Fruit fly (Drosophila melanogaster) whole organism, embryonic: ENCODE data around the gene Ttc19.

ENCODE experiments used
- Atf3 ChIP-seq: fragments of 200-800 bp; sonication (Bioruptor generic); optimal IDR thresholded peaks from 3 replicates; lab custom pipeline; 2016; ENCODE audit warnings: missing biosample characterization, missing genetic modification characterization
- CG10321 ChIP-seq: fragments of 200-800 bp; sonication (Bioruptor generic); IDR thresholded peaks from 2 replicates; pipeline ENCODE4 v1.3.6; 2022; ENCODE audit warnings: missing biosample characterization, missing genetic modification characterization
- CG10366 ChIP-seq: fragments of 200-800 bp; sonication (Bioruptor generic); IDR thresholded peaks from 2 replicates; pipeline ENCODE4 v1.3.6; 2022; ENCODE audit warnings: missing biosample characterization, missing genetic modification characterization
- CG10654 ChIP-seq: fragments of 200-800 bp; sonication (Bioruptor generic); optimal IDR thresholded peaks from 2 replicates; lab custom pipeline; 2016; ENCODE audit warnings: missing biosample characterization, missing genetic modification characterization
- CG11085 ChIP-seq: fragments of 200-800 bp; sonication (Bioruptor generic); IDR thresholded peaks from 2 replicates; pipeline ENCODE4 v1.3.6; 2022; ENCODE audit warnings: missing biosample characterization, missing genetic modification characterization
- CG12219 ChIP-seq: fragments of 200-800 bp; sonication (Bioruptor generic); optimal IDR thresholded peaks from 3 replicates; lab custom pipeline; 2018; ENCODE audit warnings: missing biosample characterization, mild to moderate bottlenecking, missing genetic modification characterization
- CG12744 ChIP-seq: fragments of 200-800 bp; sonication (Bioruptor generic); optimal IDR thresholded peaks from 2 replicates; lab custom pipeline; 2016; ENCODE audit warnings: missing biosample characterization, missing genetic modification characterization
- CG12769 ChIP-seq: fragments of 200-800 bp; sonication (Bioruptor generic); optimal IDR thresholded peaks from 2 replicates; lab custom pipeline; 2019; ENCODE audit warnings: missing biosample characterization, mild to moderate bottlenecking, missing genetic modification characterization, moderate library complexity
- CG13287 ChIP-seq: fragments of 200-800 bp; sonication (Bioruptor generic); IDR thresholded peaks from 2 replicates; pipeline ENCODE4 v1.3.6; 2022; ENCODE audit warnings: missing biosample characterization, missing genetic modification characterization; ENCODE audit not compliant: partially characterized antibody
- CG14965 ChIP-seq: fragments of 200-800 bp; sonication (Bioruptor generic); optimal IDR thresholded peaks from 2 replicates; lab custom pipeline; 2016; ENCODE audit warnings: missing biosample characterization, missing genetic modification characterization, borderline replicate concordance
- CG15479 ChIP-seq: fragments of 200-800 bp; sonication (Bioruptor generic); optimal IDR thresholded peaks from 3 replicates; lab custom pipeline; 2019; ENCODE audit warnings: missing biosample characterization, mild to moderate bottlenecking, missing genetic modification characterization, moderate library complexity
- CG16813 ChIP-seq: fragments of 200-800 bp; sonication (Bioruptor generic); IDR thresholded peaks from 3 replicates; pipeline ENCODE4 v1.3.6; 2022; ENCODE audit warnings: missing biosample characterization, missing genetic modification characterization; ENCODE audit not compliant: partially characterized antibody
- CG2875 ChIP-seq: fragments of 200-800 bp; sonication (Bioruptor generic); optimal IDR thresholded peaks from 2 replicates; lab custom pipeline; 2017; ENCODE audit warnings: missing biosample characterization, mild to moderate bottlenecking, missing genetic modification characterization, missing genetic modification reagents
- CG30020 ChIP-seq: fragments of 200-800 bp; optimal IDR thresholded peaks from 2 replicates; lab custom pipeline; 2019; ENCODE audit warnings: missing biosample characterization, mild to moderate bottlenecking, missing genetic modification characterization, moderate library complexity
- CG31365 ChIP-seq: fragments of 200-800 bp; sonication (Bioruptor generic); optimal IDR thresholded peaks from 2 replicates; lab custom pipeline; 2018; ENCODE audit warnings: missing biosample characterization, mild to moderate bottlenecking, missing genetic modification characterization
- CG32532 ChIP-seq: fragments of 200-800 bp; sonication (Bioruptor generic); IDR thresholded peaks from 2 replicates; pipeline ENCODE4 v1.3.6; 2022; ENCODE audit warnings: missing biosample characterization, missing genetic modification characterization
- CG4328 ChIP-seq: fragments of 200-800 bp; sonication (Bioruptor generic); optimal IDR thresholded peaks from 3 replicates; lab custom pipeline; 2017; ENCODE audit warnings: missing biosample characterization, missing genetic modification reagents, missing genetic modification characterization
- CG4617 ChIP-seq: fragments of 200-800 bp; sonication (Bioruptor generic); optimal IDR thresholded peaks from 3 replicates; lab custom pipeline; 2016; ENCODE audit warnings: missing biosample characterization, missing genetic modification characterization, borderline replicate concordance
- CG5180 ChIP-seq: fragments of 200-800 bp; sonication (Bioruptor generic); optimal IDR thresholded peaks from 3 replicates; lab custom pipeline; 2017; ENCODE audit warnings: missing biosample characterization, missing genetic modification characterization, mild to moderate bottlenecking, moderate library complexity, missing genetic modification reagents
- CG6175 ChIP-seq: fragments of 200-800 bp; sonication (Bioruptor generic); IDR thresholded peaks from 3 replicates; pipeline ENCODE4 v1.3.6; 2022; ENCODE audit warnings: missing biosample characterization, missing genetic modification characterization
- CG6683 ChIP-seq: fragments of 200-800 bp; sonication (Bioruptor generic); optimal IDR thresholded peaks from 2 replicates; lab custom pipeline; 2017; ENCODE audit warnings: missing biosample characterization, mild to moderate bottlenecking, missing genetic modification characterization, missing genetic modification reagents
- CG6813 ChIP-seq: fragments of 200-800 bp; sonication (Bioruptor generic); optimal IDR thresholded peaks from 2 replicates; lab custom pipeline; 2017; ENCODE audit warnings: missing biosample characterization, missing genetic modification characterization, mild to moderate bottlenecking, moderate library complexity, missing genetic modification reagents
- CG6854 ChIP-seq: fragments of 200-800 bp; sonication (Bioruptor generic); optimal IDR thresholded peaks from 3 replicates; lab custom pipeline; 2017; ENCODE audit warnings: missing biosample characterization, mild to moderate bottlenecking, missing genetic modification characterization
- CG8478 ChIP-seq: fragments of >200 bp; optimal IDR thresholded peaks from 2 replicates; lab custom pipeline; 2018
- CG9797 ChIP-seq: fragments of 200-800 bp; sonication (Bioruptor generic); optimal IDR thresholded peaks from 3 replicates; lab custom pipeline; 2018; ENCODE audit warnings: missing biosample characterization, mild to moderate bottlenecking, missing genetic modification characterization
- CG9876 ChIP-seq: fragments of 200-800 bp; sonication (Bioruptor generic); optimal IDR thresholded peaks from 2 replicates; lab custom pipeline; 2016; ENCODE audit warnings: missing biosample characterization, missing genetic modification characterization
- CG9932 ChIP-seq: fragments of 200-800 bp; sonication (Bioruptor generic); IDR thresholded peaks from 2 replicates; pipeline ENCODE4 v1.3.6; 2022; ENCODE audit warnings: missing biosample characterization, missing genetic modification characterization
- Chrac-16 ChIP-seq: fragments of 200-800 bp; sonication (Bioruptor generic); optimal IDR thresholded peaks from 3 replicates; lab custom pipeline; 2016; ENCODE audit warnings: missing biosample characterization, missing genetic modification characterization
- ERR ChIP-seq: fragments of 200-800 bp; sonication (Bioruptor generic); optimal IDR thresholded peaks from 2 replicates; lab custom pipeline; 2016; ENCODE audit warnings: missing biosample characterization, missing genetic modification characterization
- Fer1 ChIP-seq: fragments of 200-800 bp; sonication (Bioruptor generic); optimal IDR thresholded peaks from 2 replicates; lab custom pipeline; 2017; ENCODE audit warnings: missing biosample characterization, mild to moderate bottlenecking, missing genetic modification characterization
- Fer2 ChIP-seq: fragments of 200-800 bp; sonication (Bioruptor generic); optimal IDR thresholded peaks from 2 replicates; lab custom pipeline; 2018; ENCODE audit warnings: missing biosample characterization, mild to moderate bottlenecking, missing genetic modification characterization, moderate library complexity
- Hey ChIP-seq: fragments of 200-800 bp; sonication (Bioruptor generic); optimal IDR thresholded peaks from 3 replicates; lab custom pipeline; 2018; ENCODE audit warnings: missing biosample characterization, mild to moderate bottlenecking, missing genetic modification characterization
- ara ChIP-seq: fragments of 200-800 bp; sonication (Bioruptor generic); IDR thresholded peaks from 2 replicates; pipeline ENCODE4 v1.3.6; 2022; ENCODE audit warnings: missing biosample characterization, missing genetic modification characterization
- btn ChIP-seq: fragments of 200-800 bp; sonication (Bioruptor generic); optimal IDR thresholded peaks from 2 replicates; lab custom pipeline; 2016; ENCODE audit warnings: missing biosample characterization, missing genetic modification characterization
- dpn ChIP-seq, 2 experiments: fragments of 200-800 bp; sonication (Bioruptor generic); optimal IDR thresholded peaks; 3 replicates each; lab custom pipeline; 2016; ENCODE audit warnings: missing biosample characterization in 2 of 2, missing genetic modification characterization in 2 of 2
- dysf ChIP-seq: fragments of 200-800 bp; sonication (Bioruptor generic); IDR thresholded peaks from 3 replicates; pipeline ENCODE4 v1.3.6; 2022; ENCODE audit warnings: missing biosample characterization, missing genetic modification characterization
- esg ChIP-seq: fragments of 200-800 bp; sonication (Bioruptor generic); conservative IDR thresholded peaks from 2 replicates; pipeline ENCODE4 v1.3.6; 2022; ENCODE audit warnings: missing biosample characterization, missing genetic modification characterization
- grau ChIP-seq: fragments of 200-800 bp; optimal IDR thresholded peaks from 3 replicates; lab custom pipeline; 2019; ENCODE audit warnings: missing biosample characterization, mild to moderate bottlenecking, missing genetic modification characterization, moderate library complexity
- hb ChIP-seq: fragments of 200-800 bp; sonication (Bioruptor generic); IDR thresholded peaks from 3 replicates; pipeline ENCODE4 v1.3.6; 2022; ENCODE audit warnings: missing biosample characterization, missing genetic modification characterization; ENCODE audit not compliant: partially characterized antibody
- hkb ChIP-seq, 2 experiments: fragments of 200-800 bp in 1 of 2; fragments of >200 bp in 1 of 2; sonication (Bioruptor generic) in 1 of 2; IDR thresholded peaks in 1 of 2; optimal IDR thresholded peaks in 1 of 2; 2 replicates each; pipeline versions ENCODE4 v1.3.6 to Lab custom; 2017 to 2022; ENCODE audit warnings: missing biosample characterization in 1 of 2, missing genetic modification characterization in 1 of 2
- nerfin-1 ChIP-seq: fragments of 200-800 bp; sonication (Bioruptor generic); optimal IDR thresholded peaks from 3 replicates; lab custom pipeline; 2019; ENCODE audit warnings: missing biosample characterization, mild to moderate bottlenecking, missing genetic modification characterization, moderate library complexity
- nerfin-2 ChIP-seq: fragments of 200-800 bp; sonication (Bioruptor generic); IDR thresholded peaks from 2 replicates; pipeline ENCODE4 v1.3.6; 2022; ENCODE audit warnings: missing biosample characterization, missing genetic modification characterization; ENCODE audit not compliant: partially characterized antibody
- oc ChIP-seq: fragments of 200-800 bp; sonication (Bioruptor generic); optimal IDR thresholded peaks from 2 replicates; lab custom pipeline; 2018; ENCODE audit warnings: missing biosample characterization, mild to moderate bottlenecking, missing genetic modification characterization, moderate library complexity
- odd ChIP-seq: fragments of 200-800 bp; sonication (Bioruptor generic); optimal IDR thresholded peaks from 2 replicates; lab custom pipeline; 2017; ENCODE audit warnings: missing biosample characterization, mild to moderate bottlenecking, missing genetic modification characterization
- pan ChIP-seq, 4 experiments: fragments of >200 bp in 3 of 4; fragments of 200-800 bp in 1 of 4; sonication (Bioruptor generic) in 1 of 4; optimal IDR thresholded peaks in 3 of 4; IDR thresholded peaks in 1 of 4; 2 replicates each; pipeline versions ENCODE4 v1.3.6 to Lab custom; 2017 to 2022; ENCODE audit warnings: missing biosample characterization in 2 of 4, missing genetic modification characterization in 2 of 4, mixed read lengths in 1 of 4
- sens ChIP-seq: fragments of 200-800 bp; sonication (Bioruptor generic); peaks from one replicate; lab custom pipeline; 2016; ENCODE audit warnings: missing biosample characterization, missing genetic modification characterization
- tup ChIP-seq: fragments of 200-800 bp; sonication (Bioruptor generic); optimal IDR thresholded peaks from 2 replicates; lab custom pipeline; 2016; ENCODE audit warnings: missing biosample characterization, mild to moderate bottlenecking, missing genetic modification characterization, moderate library complexity
- vnd ChIP-seq: fragments of 200-800 bp; sonication (Bioruptor generic); IDR thresholded peaks from 3 replicates; pipeline ENCODE4 v1.3.6; 2022; ENCODE audit warnings: missing biosample characterization, missing genetic modification characterization; ENCODE audit not compliant: partially characterized antibody
- wek ChIP-seq: fragments of 200-800 bp; sonication (Bioruptor generic); optimal IDR thresholded peaks from 3 replicates; lab custom pipeline; 2018; ENCODE audit warnings: missing biosample characterization, mild to moderate bottlenecking, missing genetic modification characterization, moderate library complexity

Gene Ttc19

DNA sequence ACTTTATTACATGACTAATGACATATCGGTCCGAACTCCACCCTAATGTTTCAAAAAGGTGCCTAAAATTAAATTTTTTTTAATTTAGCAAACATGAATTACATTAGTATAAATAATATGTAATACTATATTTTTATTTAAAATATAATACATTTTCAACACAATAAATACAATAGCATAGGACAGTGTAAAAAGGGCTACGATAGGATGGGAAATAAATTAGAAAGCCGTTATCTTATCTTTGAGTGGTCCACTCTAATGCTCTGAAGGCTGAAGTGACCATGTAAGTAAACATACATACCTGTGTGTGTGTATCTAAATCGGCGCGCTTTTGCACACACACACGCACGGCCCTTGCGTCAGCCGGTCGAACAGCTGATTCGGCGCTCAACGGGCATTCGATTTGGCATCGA, 42.0 kb downstream of the Ttc19 start, which contains the start of gene CG31793 (continued):
- TF ChIP-seq wek (GFP tag; lab: Kevin White, UChicago) = no peak
- 0 out of 3 replicates have a peak, but pooled peaks have one; percentile 42 for TF ChIP-seq vnd (GFP tag; lab: Robert Waterston, UW)
- no peak for TF ChIP-seq oc (tag; lab: Kevin White, UChicago)
- TF ChIP-seq Atf3 (GFP tag; lab: Kevin White, UChicago) = no peak
- peak; percentile 66 for TF ChIP-seq sens (GFP tag; lab: Kevin White, UChicago)
- TF ChIP-seq CG13287 (GFP tag; lab: Robert Waterston, UW) = peak; percentile 45; the same call in 1 of the 2 replicates
- TF ChIP-seq CG6854 (GFP tag; lab: Kevin White, UChicago) = peak; percentile 56
- no peak for TF ChIP-seq CG5180 (GFP tag; lab: Kevin White, UChicago)
- no peak for TF ChIP-seq CG12769 (tag; lab: Kevin White, UChicago)
- TF ChIP-seq nerfin-2 (GFP tag; lab: Robert Waterston, UW) = no peak
- peak; percentile 52 for TF ChIP-seq CG6683 (GFP tag; lab: Kevin White, UChicago)
- TF ChIP-seq tup (GFP tag; lab: Kevin White, UChicago) = no peak
- no peak for TF ChIP-seq esg
- no peak for TF ChIP-seq btn (GFP tag; lab: Kevin White, UChicago)
- no peak for TF ChIP-seq ara (GFP tag; lab: Robert Waterston, UW)
- TF ChIP-seq CG12744 (GFP tag; lab: Kevin White, UChicago) = no peak
- no peak for TF ChIP-seq CG2875 (GFP tag; lab: Kevin White, UChicago)
- TF ChIP-seq hb (GFP tag; lab: Robert Waterston, UW) = no peak
- TF ChIP-seq Chrac-16 (GFP tag; lab: Kevin White, UChicago) = no peak
- TF ChIP-seq ERR (GFP tag; lab: Kevin White, UChicago) = no peak
- no peak for TF ChIP-seq CG4328 (GFP tag; lab: Kevin White, UChicago)
- TF ChIP-seq CG10321 (GFP tag; lab: Robert Waterston, UW) = peak; percentile 33; the same call in 1 of the 2 replicates
- 0 out of 2 replicates have a peak, but pooled peaks have one; percentile 24 for TF ChIP-seq CG10366 (GFP tag; lab: Robert Waterston, UW)
- TF ChIP-seq CG8478 (lab: Kevin White, UChicago) = no peak
- peak; percentile 65 for TF ChIP-seq Fer1 (GFP tag; lab: Kevin White, UChicago)
- TF ChIP-seq hkb (optimal IDR thresholded peaks at IDR 0.05; lab: Kevin White, UChicago) = no peak
- TF ChIP-seq hkb (GFP tag; IDR thresholded peaks at IDR 0.05; lab: Robert Waterston, UW) = peak; percentile 63
- TF ChIP-seq CG9797 (GFP tag; lab: Kevin White, UChicago) = no peak
- TF ChIP-seq Fer2 (tag; lab: Kevin White, UChicago) = no peak
- no peak for TF ChIP-seq pan (optimal IDR thresholded peaks at IDR 0.05; lab: Kevin White, UChicago)
- TF ChIP-seq pan (GFP tag; optimal IDR thresholded peaks at IDR 0.05 in 1 of 2, IDR thresholded peaks at IDR 0.05 in 1 of 2) = peak in 1 of 2 experiments; percentile 63
- TF ChIP-seq CG10654 (GFP tag; lab: Kevin White, UChicago) = peak; percentile 30
- TF ChIP-seq CG9876 (GFP tag; lab: Kevin White, UChicago) = no peak
- TF ChIP-seq CG30020 (tag; lab: Kevin White, UChicago) = peak; percentile 4
- no peak for TF ChIP-seq CG14965
- TF ChIP-seq dysf (GFP tag; lab: Robert Waterston, UW) = peak; percentile 20; the same call in 1 of the 3 replicates
- no peak for TF ChIP-seq Hey (tag; lab: Kevin White, UChicago)
- peak; percentile 69 for TF ChIP-seq CG15479 (GFP tag; lab: Kevin White, UChicago)
- TF ChIP-seq CG16813 (GFP tag; lab: Robert Waterston, UW) = no peak
- no peak for TF ChIP-seq CG6175
- TF ChIP-seq CG31365 (tag; lab: Kevin White, UChicago) = no peak
- peak in 1 of 2 experiments; percentile 32 for TF ChIP-seq dpn (GFP tag; optimal IDR thresholded peaks at IDR 0.05; lab: Kevin White, UChicago)
- TF ChIP-seq CG4617 (GFP tag; lab: Kevin White, UChicago) = no peak
- TF ChIP-seq grau (tag; lab: Kevin White, UChicago) = peak; percentile 72
- peak; percentile 27; the same call in 1 of the 2 replicates for TF ChIP-seq CG11085 (GFP tag; lab: Robert Waterston, UW)
- peak; percentile 7 for TF ChIP-seq CG12219 (GFP tag; lab: Kevin White, UChicago)
- peak; percentile 71; the same call in 1 of the 2 replicates for TF ChIP-seq CG32532 (GFP tag; lab: Robert Waterston, UW)
- peak; percentile 8 for TF ChIP-seq nerfin-1
- peak; percentile 46 for TF ChIP-seq odd
- peak; percentile 37 for TF ChIP-seq CG6813 (GFP tag; lab: Kevin White, UChicago)
- TF ChIP-seq CG9932 (GFP tag; lab: Robert Waterston, UW) = peak; percentile 56
